Worm (Caenorhabditis elegans) whole organism, L4 larva: ENCODE results near the gene gtr-1.

Experiments
- D1046.2 ChIP-seq: fragments of 200-800 bp; sonication (Bioruptor generic); IDR thresholded peaks from 2 replicates; pipeline ENCODE4 v1.3.6; 2022; ENCODE audit warnings: missing genetic modification characterization, missing compliant biosample characterization
- Y5F2A.4 ChIP-seq: fragments of 200-800 bp; sonication (Bioruptor generic); optimal IDR thresholded peaks from 2 replicates; lab custom pipeline; 2018; ENCODE audit warnings: mild to moderate bottlenecking, missing genetic modification characterization, missing compliant biosample characterization
- ceh-44 ChIP-seq: fragments of 200-800 bp; sonication (Bioruptor generic); IDR thresholded peaks from 2 replicates; pipeline ENCODE4 v1.3.6; 2022; ENCODE audit warnings: missing genetic modification reagents, missing genetic modification characterization, missing compliant biosample characterization
- dmd-6 ChIP-seq: fragments of 200-800 bp; sonication (Bioruptor generic); IDR thresholded peaks from 2 replicates; pipeline ENCODE4 v1.3.6; 2022; ENCODE audit warnings: missing genetic modification reagents, missing genetic modification characterization, missing compliant biosample characterization
- dmd-9 ChIP-seq: fragments of 200-800 bp; sonication (Bioruptor generic); IDR thresholded peaks from 2 replicates; pipeline ENCODE4 v1.3.6; 2022; ENCODE audit warnings: missing genetic modification reagents, missing genetic modification characterization, missing compliant biosample characterization
- egl-27 ChIP-seq: sonication (generic microtip); optimal IDR thresholded peaks from 3 replicates; lab custom pipeline; 2017; ENCODE audit warnings: missing biosample characterization, missing genetic modification reagents, missing genetic modification characterization
- egl-43 ChIP-seq: fragments of 200-800 bp; sonication (Bioruptor generic); IDR thresholded peaks from 2 replicates; pipeline ENCODE4 v1.3.6; 2022; ENCODE audit warnings: missing genetic modification reagents, missing genetic modification characterization, missing compliant biosample characterization
- jun-1 ChIP-seq: fragments of 150-350 bp; optimal IDR thresholded peaks from 2 replicates; lab custom pipeline; 2014; ENCODE audit warnings: missing biosample characterization, missing genetic modification reagents, missing genetic modification characterization
- mep-1 ChIP-seq: fragments of 150-350 bp; sonication (generic microtip); optimal IDR thresholded peaks from 3 replicates; lab custom pipeline; 2014; ENCODE audit warnings: missing biosample characterization, missing genetic modification characterization
- nhr-77 ChIP-seq: fragments of 150-350 bp; optimal IDR thresholded peaks from 2 replicates; lab custom pipeline; 2014; ENCODE audit warnings: missing biosample characterization, missing genetic modification characterization
- pha-4 ChIP-seq, 2 experiments: fragments of 150-350 bp in 1 of 2; fragments of 200-800 bp in 1 of 2; sonication (Bioruptor generic) in 1 of 2; IDR thresholded peaks in 1 of 2; optimal IDR thresholded peaks in 1 of 2; 2 replicates each; pipeline versions ENCODE4 v1.3.6 to Lab custom; 2014 to 2022; ENCODE audit warnings: missing genetic modification characterization in 2 of 2, missing genetic modification reagents in 2 of 2, missing biosample characterization in 1 of 2, missing compliant biosample characterization in 1 of 2
- spr-1 ChIP-seq: sonication (generic microtip); optimal IDR thresholded peaks from 2 replicates; lab custom pipeline; 2016; ENCODE audit warnings: mild to moderate bottlenecking, missing genetic modification characterization, missing compliant biosample characterization

DNA sequence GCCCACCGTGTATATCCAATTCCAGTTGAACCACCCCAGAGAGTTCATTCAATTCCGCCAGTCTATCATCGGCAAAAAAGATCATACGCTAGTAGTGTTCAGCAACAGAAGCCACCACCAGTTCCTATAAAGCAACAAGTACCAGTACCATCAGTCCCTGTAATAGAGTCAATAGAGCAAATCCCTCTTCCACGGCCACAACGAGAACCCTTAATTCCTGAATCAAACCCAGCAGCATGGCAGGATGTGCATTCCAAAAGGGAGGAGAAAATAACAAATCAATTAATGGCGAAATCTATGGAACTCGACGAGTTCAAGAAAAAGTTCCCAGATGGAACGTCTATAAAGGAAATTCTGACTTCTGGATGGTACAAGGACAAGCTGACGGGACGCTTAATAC is 12.7 kb upstream of the gtr-1 start:
- TF ChIP-seq dmd-9 (GFP tag; lab: Robert Waterston, UW) (no peak), egl-27 (tag; lab: Kevin White, UChicago) (no peak), mep-1 (tag; lab: Kevin White, UChicago) (no peak), dmd-6 (no peak), nhr-77 (tag; lab: Kevin White, UChicago) (no peak), D1046.2 (no peak), pha-4 (GFP tag; IDR thresholded peaks at IDR 0.05; lab: Robert Waterston, UW) (no peak), pha-4 (tag; optimal IDR thresholded peaks at IDR 0.05; lab: Kevin White, UChicago) (no peak), jun-1 (no peak), Y5F2A.4 (GFP tag; lab: Kevin White, UChicago) (no peak), egl-43 (no peak), ceh-44 (GFP tag; lab: Robert Waterston, UW) (no peak), spr-1 (tag; lab: Kevin White, UChicago) (no peak)
